Comparison of ENCODE assay signal across 1 fruit fly cellular context in genomic region chr2L:3804641-3805273, dm6.
A peak's percentile ranks its signal among the peaks of the same experiment; 100 is the strongest.
TF ChIP-seq lines count a peak whose summit lies in the region.

No protein-coding gene starts in this region.

TF ChIP-seq in whole organism, embryonic, 481 proteins besides CTCF, POLR2A, EP300 and RAD21 (continued from another document and continues in another):
- TF ChIP-seq dati (GFP tag; IDR thresholded peaks at IDR 0.05; lab: Robert Waterston, UW): peak; percentile 96
- peak; percentile 98 for TF ChIP-seq CG1233 (GFP tag; optimal IDR thresholded peaks at IDR 0.05; lab: Kevin White, UChicago)
- TF ChIP-seq CG32767 (GFP tag; IDR thresholded peaks at IDR 0.05; lab: Robert Waterston, UW): peak; percentile 97
- TF ChIP-seq Awh (GFP tag; IDR thresholded peaks at IDR 0.05; lab: Robert Waterston, UW): peak; percentile 98
- peak; percentile 97 for TF ChIP-seq cwo (GFP tag; optimal IDR thresholded peaks at IDR 0.05; lab: Kevin White, UChicago)
- peak; percentile 82 for TF ChIP-seq CG2116 (GFP tag; optimal IDR thresholded peaks at IDR 0.05; lab: Kevin White, UChicago)
- TF ChIP-seq bowl (GFP tag; IDR thresholded peaks at IDR 0.05; lab: Robert Waterston, UW): peak; percentile 99
- peak; percentile 98 for TF ChIP-seq kni (GFP tag; optimal IDR thresholded peaks at IDR 0.05; lab: Kevin White, UChicago)
- TF ChIP-seq CG2202 (tag; optimal IDR thresholded peaks at IDR 0.05; lab: Kevin White, UChicago): peak; percentile 95
- TF ChIP-seq esg (GFP tag; conservative IDR thresholded peaks at IDR 0.05; lab: Robert Waterston, UW): peak; percentile 98
- peak; percentile 99 for TF ChIP-seq Fer1 (GFP tag; optimal IDR thresholded peaks at IDR 0.05; lab: Kevin White, UChicago)
- TF ChIP-seq CG7271 (tag; optimal IDR thresholded peaks at IDR 0.05; lab: Kevin White, UChicago): peak; percentile 89
- no peak for TF ChIP-seq CG15479 (GFP tag; optimal IDR thresholded peaks at IDR 0.05; lab: Kevin White, UChicago)
- peak; percentile 88 for TF ChIP-seq CG8765 (GFP tag; IDR thresholded peaks at IDR 0.05; lab: Robert Waterston, UW)
- TF ChIP-seq corto (GFP tag; optimal IDR thresholded peaks at IDR 0.05; lab: Kevin White, UChicago): peak; percentile 20
- peak; percentile 97 for TF ChIP-seq Hmr (GFP tag; optimal IDR thresholded peaks at IDR 0.05; lab: Kevin White, UChicago)
- peak; percentile 98 for TF ChIP-seq phol (tag; optimal IDR thresholded peaks at IDR 0.05; lab: Kevin White, UChicago)
- TF ChIP-seq stc (GFP tag; IDR thresholded peaks at IDR 0.05; lab: Robert Waterston, UW): peak; percentile 98
- TF ChIP-seq CG34422 (GFP tag; IDR thresholded peaks at IDR 0.05; lab: Robert Waterston, UW): peak; percentile 99
- peak; percentile 87 for TF ChIP-seq ac (GFP tag; optimal IDR thresholded peaks at IDR 0.05; lab: Kevin White, UChicago)
- TF ChIP-seq dan (GFP tag; IDR thresholded peaks at IDR 0.05; lab: Robert Waterston, UW): peak; percentile 83
- TF ChIP-seq lbe (GFP tag; optimal IDR thresholded peaks at IDR 0.05; lab: Kevin White, UChicago): peak; percentile 44
- peak; percentile 95 for TF ChIP-seq schlank (tag; optimal IDR thresholded peaks at IDR 0.05; lab: Kevin White, UChicago)
- peak; percentile 98 for TF ChIP-seq gce (GFP tag; IDR thresholded peaks at IDR 0.05; lab: Robert Waterston, UW)
- peak; percentile 95 for TF ChIP-seq Hr3 (GFP tag; optimal IDR thresholded peaks at IDR 0.05; lab: Kevin White, UChicago)
- peak in 1 of 2 experiments; percentile 71 for TF ChIP-seq crp (GFP tag; optimal IDR thresholded peaks at IDR 0.05; lab: Kevin White, UChicago)
- TF ChIP-seq sqz (GFP tag; optimal IDR thresholded peaks at IDR 0.05; lab: Kevin White, UChicago): peak; percentile 98
- peak; percentile 98 for TF ChIP-seq CG15601 (tag; optimal IDR thresholded peaks at IDR 0.05; lab: Kevin White, UChicago)
- peak; percentile 92 for TF ChIP-seq Dip3 (GFP tag; optimal IDR thresholded peaks at IDR 0.05; lab: Kevin White, UChicago)
- peak; percentile 94 for TF ChIP-seq HmgD (GFP tag; optimal IDR thresholded peaks at IDR 0.05; lab: Kevin White, UChicago)
- peak; percentile 98 for TF ChIP-seq jing (GFP tag; optimal IDR thresholded peaks at IDR 0.05; lab: Kevin White, UChicago)
- peak; percentile 98 for TF ChIP-seq gsb-n (tag; optimal IDR thresholded peaks at IDR 0.05; lab: Kevin White, UChicago)
- no peak for TF ChIP-seq prd (optimal IDR thresholded peaks at IDR 0.05; lab: Kevin White, UChicago)
- peak; percentile 98 for TF ChIP-seq prd (GFP tag; IDR thresholded peaks at IDR 0.05; lab: Robert Waterston, UW)
- TF ChIP-seq CG4820 (GFP tag; optimal IDR thresholded peaks at IDR 0.05; lab: Kevin White, UChicago): peak; percentile 98
- TF ChIP-seq wdn (GFP tag; IDR thresholded peaks at IDR 0.05; lab: Robert Waterston, UW): peak; percentile 95
- TF ChIP-seq CG8281 (tag; optimal IDR thresholded peaks at IDR 0.05; lab: Kevin White, UChicago): peak; percentile 92
- TF ChIP-seq CG9797 (GFP tag; optimal IDR thresholded peaks at IDR 0.05; lab: Kevin White, UChicago): peak; percentile 70
- TF ChIP-seq hkb (optimal IDR thresholded peaks at IDR 0.05; lab: Kevin White, UChicago): no peak
- TF ChIP-seq hkb (GFP tag; IDR thresholded peaks at IDR 0.05; lab: Robert Waterston, UW): peak; percentile 99
- peak; percentile 100 for TF ChIP-seq Med (GFP tag; lab: Kevin White, UChicago)
- peak; percentile 99 for TF ChIP-seq Asciz (GFP tag; optimal IDR thresholded peaks at IDR 0.05; lab: Kevin White, UChicago)
- TF ChIP-seq gt (GFP tag; IDR thresholded peaks at IDR 0.05; lab: Robert Waterston, UW): peak; percentile 94
- peak; percentile 94 for TF ChIP-seq Hand (GFP tag; optimal IDR thresholded peaks at IDR 0.05; lab: Kevin White, UChicago)
- TF ChIP-seq chm (GFP tag; IDR thresholded peaks at IDR 0.05; lab: Robert Waterston, UW): peak; percentile 98
- peak; percentile 99 for TF ChIP-seq CG8388 (GFP tag; optimal IDR thresholded peaks at IDR 0.05; lab: Kevin White, UChicago)
- peak; percentile 98 for TF ChIP-seq CG12391 (tag; optimal IDR thresholded peaks at IDR 0.05; lab: Kevin White, UChicago)
- peak; percentile 95 for TF ChIP-seq CG11093 (GFP tag; IDR thresholded peaks at IDR 0.05; lab: Robert Waterston, UW)
- peak; percentile 99 for TF ChIP-seq NfI (GFP tag; optimal IDR thresholded peaks at IDR 0.05; lab: Kevin White, UChicago)
- TF ChIP-seq Trl (optimal IDR thresholded peaks at IDR 0.05; lab: Kevin White, UChicago): no peak
- TF ChIP-seq Trl (GFP tag; optimal IDR thresholded peaks at IDR 0.05; lab: Kevin White, UChicago): peak; percentile 98
- TF ChIP-seq Dref (GFP tag; IDR thresholded peaks at IDR 0.05; lab: Robert Waterston, UW): peak; percentile 30; the same call in 1 of the 2 replicates
- no peak for TF ChIP-seq Lpt (GFP tag; optimal IDR thresholded peaks at IDR 0.05; lab: Kevin White, UChicago)
- TF ChIP-seq CG12659 (GFP tag; optimal IDR thresholded peaks at IDR 0.05; lab: Kevin White, UChicago): peak; percentile 98
- TF ChIP-seq en (GFP tag; optimal IDR thresholded peaks at IDR 0.05; lab: Kevin White, UChicago): peak; percentile 98
- peak; percentile 98 for TF ChIP-seq ind (GFP tag; optimal IDR thresholded peaks at IDR 0.05; lab: Kevin White, UChicago)
- TF ChIP-seq klu (GFP tag; IDR thresholded peaks at IDR 0.05; lab: Robert Waterston, UW): peak; percentile 91
- no peak for TF ChIP-seq CG2129 (GFP tag; IDR thresholded peaks at IDR 0.05; lab: Robert Waterston, UW; ENCODE audit: partially characterized antibody)
- peak; percentile 87 for TF ChIP-seq E2f2 (GFP tag; IDR thresholded peaks at IDR 0.05; lab: Robert Waterston, UW)
- peak; percentile 97 to 98 for TF ChIP-seq dpn (GFP tag; optimal IDR thresholded peaks at IDR 0.05; lab: Kevin White, UChicago)
- peak; percentile 97 for TF ChIP-seq CG8944 (GFP tag; optimal IDR thresholded peaks at IDR 0.05; lab: Kevin White, UChicago)
- peak; percentile 95 for TF ChIP-seq Aef1 (GFP tag; IDR thresholded peaks at IDR 0.05; lab: Robert Waterston, UW)
- TF ChIP-seq Atf6 (GFP tag; IDR thresholded peaks at IDR 0.05; lab: Robert Waterston, UW): peak; percentile 98
- peak; percentile 98 for TF ChIP-seq CG6254 (GFP tag; optimal IDR thresholded peaks at IDR 0.05; lab: Kevin White, UChicago)
- no peak for TF ChIP-seq h (optimal IDR thresholded peaks at IDR 0.05; lab: Kevin White, UChicago)
- TF ChIP-seq da (GFP tag; optimal IDR thresholded peaks at IDR 0.05; lab: Kevin White, UChicago): peak; percentile 94
- TF ChIP-seq caup (GFP tag; optimal IDR thresholded peaks at IDR 0.05; lab: Kevin White, UChicago; ENCODE audit: severe bottlenecking): peak; percentile 98
- no peak for TF ChIP-seq CG34224 (GFP tag; IDR thresholded peaks at IDR 0.05; lab: Robert Waterston, UW; ENCODE audit: partially characterized antibody)
- TF ChIP-seq Jarid2 (GFP tag; optimal IDR thresholded peaks at IDR 0.05; lab: Kevin White, UChicago): peak; percentile 91
- peak; percentile 99 for TF ChIP-seq Ssrp (tag; optimal IDR thresholded peaks at IDR 0.05; lab: Kevin White, UChicago)
- TF ChIP-seq Poxn (GFP tag; IDR thresholded peaks at IDR 0.05; lab: Robert Waterston, UW): peak; percentile 78
- TF ChIP-seq CG1832 (GFP tag; optimal IDR thresholded peaks at IDR 0.05; lab: Kevin White, UChicago): peak; percentile 28
- peak; percentile 97 for TF ChIP-seq CG8924 (tag; optimal IDR thresholded peaks at IDR 0.05; lab: Kevin White, UChicago)
- peak; percentile 98 for TF ChIP-seq MTF-1 (GFP tag; optimal IDR thresholded peaks at IDR 0.05; lab: Kevin White, UChicago; ENCODE audit: borderline replicate concordance)
- TF ChIP-seq emc (GFP tag; optimal IDR thresholded peaks at IDR 0.05; lab: Kevin White, UChicago): peak; percentile 92
- peak; percentile 98 for TF ChIP-seq Blimp-1 (GFP tag; optimal IDR thresholded peaks at IDR 0.05; lab: Kevin White, UChicago)
- TF ChIP-seq CG13894 (tag; optimal IDR thresholded peaks at IDR 0.05; lab: Kevin White, UChicago): peak; percentile 97
- TF ChIP-seq CG7963 (GFP tag; IDR thresholded peaks at IDR 0.05; lab: Robert Waterston, UW; ENCODE audit: partially characterized antibody): no peak
- peak; percentile 98 for TF ChIP-seq so (GFP tag; IDR thresholded peaks at IDR 0.05; lab: Robert Waterston, UW)
- peak; percentile 97 for TF ChIP-seq CG7987 (GFP tag; optimal IDR thresholded peaks at IDR 0.05; lab: Kevin White, UChicago)
- TF ChIP-seq eve (GFP tag; optimal IDR thresholded peaks at IDR 0.05; lab: Kevin White, UChicago): peak in 1 of 2 experiments; percentile 99
- TF ChIP-seq pho (GFP tag; optimal IDR thresholded peaks at IDR 0.05; lab: Kevin White, UChicago): peak; percentile 95
- TF ChIP-seq kah (GFP tag; optimal IDR thresholded peaks at IDR 0.05; lab: Kevin White, UChicago): peak; percentile 98
- peak; percentile 97 for TF ChIP-seq B-H1 (GFP tag; IDR thresholded peaks at IDR 0.05; lab: Robert Waterston, UW)
- TF ChIP-seq Rfx (GFP tag; IDR thresholded peaks at IDR 0.05; lab: Robert Waterston, UW): peak; percentile 96
- TF ChIP-seq usp (GFP tag; optimal IDR thresholded peaks at IDR 0.05; lab: Kevin White, UChicago): no peak
- TF ChIP-seq CG10959 (GFP tag; IDR thresholded peaks at IDR 0.05; lab: Robert Waterston, UW): peak; percentile 96
- peak; percentile 99 for TF ChIP-seq CG13424 (tag; optimal IDR thresholded peaks at IDR 0.05; lab: Kevin White, UChicago)
- TF ChIP-seq ato (GFP tag; IDR thresholded peaks at IDR 0.05; lab: Robert Waterston, UW; ENCODE audit: partially characterized antibody): 0 out of 2 replicates have a peak, but pooled peaks have one; percentile 31
- TF ChIP-seq CG32532 (GFP tag; IDR thresholded peaks at IDR 0.05; lab: Robert Waterston, UW): peak; percentile 97
- no peak for TF ChIP-seq Tbp (GFP tag; optimal IDR thresholded peaks at IDR 0.05; lab: Kevin White, UChicago)
- TF ChIP-seq CG4617 (GFP tag; optimal IDR thresholded peaks at IDR 0.05; lab: Kevin White, UChicago; ENCODE audit: borderline replicate concordance): peak; percentile 92
- peak; percentile 98 for TF ChIP-seq CG33213 (GFP tag; optimal IDR thresholded peaks at IDR 0.05; lab: Kevin White, UChicago)
- peak; percentile 95 for TF ChIP-seq twi (tag; optimal IDR thresholded peaks at IDR 0.05; lab: Kevin White, UChicago)
- TF ChIP-seq aop (GFP tag; IDR thresholded peaks at IDR 0.05; lab: Robert Waterston, UW): peak; percentile 89
- TF ChIP-seq CG16815 (GFP tag; optimal IDR thresholded peaks at IDR 0.05; lab: Kevin White, UChicago): peak; percentile 83
- peak; percentile 90 for TF ChIP-seq Bdp1 (GFP tag; optimal IDR thresholded peaks at IDR 0.05; lab: Kevin White, UChicago)
- peak; percentile 98 for TF ChIP-seq CG14014 (GFP tag; IDR thresholded peaks at IDR 0.05; lab: Robert Waterston, UW)
- TF ChIP-seq Bgb (GFP tag; IDR thresholded peaks at IDR 0.05; lab: Robert Waterston, UW; ENCODE audit: partially characterized antibody): no peak
- TF ChIP-seq CG18599 (GFP tag; optimal IDR thresholded peaks at IDR 0.05; lab: Kevin White, UChicago): peak; percentile 99
- peak; percentile 99 for TF ChIP-seq salm (tag; optimal IDR thresholded peaks at IDR 0.05; lab: Kevin White, UChicago)
- peak; percentile 93 for TF ChIP-seq CG3838 (GFP tag; optimal IDR thresholded peaks at IDR 0.05; lab: Kevin White, UChicago)
- peak; percentile 77 for TF ChIP-seq Sry-δ (GFP tag; optimal IDR thresholded peaks at IDR 0.05; lab: Kevin White, UChicago)
- peak; percentile 93; the same call in 2 of the 3 replicates for TF ChIP-seq sr (GFP tag; IDR thresholded peaks at IDR 0.05; lab: Robert Waterston, UW)
- TF ChIP-seq vvl (GFP tag; IDR thresholded peaks at IDR 0.05; lab: Robert Waterston, UW): peak; percentile 99
- peak; percentile 88 for TF ChIP-seq CG9437 (GFP tag; optimal IDR thresholded peaks at IDR 0.05; lab: Kevin White, UChicago)
- TF ChIP-seq CG3163 (GFP tag; optimal IDR thresholded peaks at IDR 0.05; lab: Kevin White, UChicago): peak; percentile 91
- TF ChIP-seq CG15696 (tag; optimal IDR thresholded peaks at IDR 0.05; lab: Kevin White, UChicago): peak; percentile 90
- TF ChIP-seq slbo (GFP tag; IDR thresholded peaks at IDR 0.05; lab: Robert Waterston, UW): peak; percentile 96
- TF ChIP-seq CG30431 (GFP tag; optimal IDR thresholded peaks at IDR 0.05; lab: Kevin White, UChicago): peak; percentile 97
- peak; percentile 95 for TF ChIP-seq CG3726 (GFP tag; IDR thresholded peaks at IDR 0.05; lab: Robert Waterston, UW)
- peak; percentile 99 for TF ChIP-seq CG13296 (GFP tag; optimal IDR thresholded peaks at IDR 0.05; lab: Kevin White, UChicago)
- TF ChIP-seq CG17361 (GFP tag; IDR thresholded peaks at IDR 0.05; lab: Robert Waterston, UW): peak; percentile 93
- peak; percentile 98 for TF ChIP-seq CG1529 (GFP tag; optimal IDR thresholded peaks at IDR 0.05; lab: Kevin White, UChicago)
- peak; percentile 98 for TF ChIP-seq CG16863 (GFP tag; optimal IDR thresholded peaks at IDR 0.05; lab: Kevin White, UChicago)
- TF ChIP-seq CG6175 (GFP tag; IDR thresholded peaks at IDR 0.05; lab: Robert Waterston, UW): peak; percentile 91
- TF ChIP-seq fru (optimal IDR thresholded peaks at IDR 0.05; lab: Kevin White, UChicago): no peak
- TF ChIP-seq Lhr (GFP tag; optimal IDR thresholded peaks at IDR 0.05; lab: Kevin White, UChicago): peak; percentile 95
- peak; percentile 95 for TF ChIP-seq CG11247 (GFP tag; IDR thresholded peaks at IDR 0.05; lab: Robert Waterston, UW)
- TF ChIP-seq Xrp1 (GFP tag; IDR thresholded peaks at IDR 0.05; lab: Robert Waterston, UW): peak; percentile 99
- peak; percentile 96 for TF ChIP-seq peb (GFP tag; IDR thresholded peaks at IDR 0.05; lab: Robert Waterston, UW)
- peak; percentile 100 for TF ChIP-seq Ets65A (GFP tag; lab: Kevin White, UChicago)
- TF ChIP-seq pan (optimal IDR thresholded peaks at IDR 0.05; lab: Kevin White, UChicago): no peak
- peak in 1 of 2 experiments; percentile 99 for TF ChIP-seq pan (GFP tag; optimal IDR thresholded peaks at IDR 0.05 in 1 of 2, IDR thresholded peaks at IDR 0.05 in 1 of 2)
- TF ChIP-seq sc (optimal IDR thresholded peaks at IDR 0.05; lab: Kevin White, UChicago): no peak
- TF ChIP-seq sc (GFP tag; optimal IDR thresholded peaks at IDR 0.05; lab: Kevin White, UChicago): peak; percentile 97
- TF ChIP-seq luna (GFP tag; optimal IDR thresholded peaks at IDR 0.05; lab: Kevin White, UChicago): peak; percentile 88
- TF ChIP-seq CG31224 (GFP tag; IDR thresholded peaks at IDR 0.05; lab: Robert Waterston, UW): peak; percentile 94
- peak; percentile 95 for TF ChIP-seq C15 (GFP tag; IDR thresholded peaks at IDR 0.05; lab: Robert Waterston, UW)
- no peak for TF ChIP-seq lov (optimal IDR thresholded peaks at IDR 0.05; lab: Kevin White, UChicago)
- peak; percentile 96 for TF ChIP-seq lov (GFP tag; IDR thresholded peaks at IDR 0.05; lab: Robert Waterston, UW)
- TF ChIP-seq dm (GFP tag; optimal IDR thresholded peaks at IDR 0.05; lab: Kevin White, UChicago): peak; percentile 97
